Worm (Caenorhabditis elegans) whole organism, L4 larva: ENCODE results near the gene F22E5.8.
A peak's percentile ranks its signal among the peaks of the same experiment; 100 is the strongest.
"Not testable (repeated sequence)": the region's sequence is repeated elsewhere in the genome, so short reads cannot be mapped to it uniquely, and the experiment has no call there.

ENCODE experiments used
- F44E2.7 ChIP-seq: fragments of 200-800 bp; sonication (Bioruptor generic); IDR thresholded peaks from 2 replicates; pipeline ENCODE4 v2.1.2; 2022; ENCODE audit warnings: missing genetic modification characterization, missing compliant biosample characterization
- F49E8.2 ChIP-seq: sonication (generic microtip); optimal IDR thresholded peaks from 2 replicates; lab custom pipeline; 2016; ENCODE audit warnings: missing compliant biosample characterization, mild to moderate bottlenecking, missing genetic modification characterization, borderline replicate concordance
- aha-1 ChIP-seq: fragments of 150-350 bp; peaks from one replicate; lab custom pipeline; 2014; ENCODE audit warnings: missing biosample characterization, missing genetic modification characterization
- aly-2 ChIP-seq: sonication (generic microtip); optimal IDR thresholded peaks from 2 replicates; lab custom pipeline; 2018; ENCODE audit warnings: missing biosample characterization, missing genetic modification characterization
- ama-1 ChIP-seq: fragments of 150-350 bp; optimal IDR thresholded peaks from 2 replicates; lab custom pipeline; 2014; ENCODE audit warnings: inconsistent platforms, mixed read lengths
- arid-1 ChIP-seq: fragments of 200-800 bp; sonication (Bioruptor generic); conservative IDR thresholded peaks from 2 replicates; pipeline ENCODE4 v1.3.6; 2022; ENCODE audit warnings: missing genetic modification reagents, missing genetic modification characterization, missing compliant biosample characterization
- ceh-20 ChIP-seq: fragments of 200-800 bp; sonication (Bioruptor generic); IDR thresholded peaks from 2 replicates; pipeline ENCODE4 v1.3.6; 2022; ENCODE audit warnings: missing genetic modification reagents, missing genetic modification characterization, missing compliant biosample characterization
- ces-1 ChIP-seq: fragments of 150-350 bp; sonication (generic microtip); optimal IDR thresholded peaks from 4 replicates; lab custom pipeline; 2014; ENCODE audit warnings: missing biosample characterization, missing genetic modification reagents, missing genetic modification characterization
- cey-2 ChIP-seq: sonication (generic microtip); optimal IDR thresholded peaks from 3 replicates; lab custom pipeline; 2017; ENCODE audit warnings: missing genetic modification characterization, mild to moderate bottlenecking, missing compliant biosample characterization, antibody characterized with exemption, borderline replicate concordance; ENCODE audit not compliant: insufficient read depth
- ctbp-1 ChIP-seq: fragments of 200-800 bp; sonication (Bioruptor generic); IDR thresholded peaks from 2 replicates; pipeline ENCODE4 v1.3.6; 2022; ENCODE audit warnings: missing genetic modification reagents, missing genetic modification characterization, missing compliant biosample characterization
- daf-19 ChIP-seq: fragments of 200-800 bp; sonication (Bioruptor generic); conservative IDR thresholded peaks from 2 replicates; pipeline ENCODE4 v1.3.6; 2022; ENCODE audit warnings: missing genetic modification characterization, missing compliant biosample characterization
- daf-8 ChIP-seq: fragments of 200-800 bp; sonication (Bioruptor generic); IDR thresholded peaks from 2 replicates; pipeline ENCODE4 v1.3.6; 2022; ENCODE audit warnings: missing genetic modification characterization, missing compliant biosample characterization
- dmd-8 ChIP-seq: fragments of 200-800 bp; sonication (Bioruptor generic); IDR thresholded peaks from 2 replicates; pipeline ENCODE4 v1.3.6; 2022; ENCODE audit warnings: missing genetic modification characterization, missing compliant biosample characterization
- dmd-9 ChIP-seq: fragments of 200-800 bp; sonication (Bioruptor generic); IDR thresholded peaks from 2 replicates; pipeline ENCODE4 v1.3.6; 2022; ENCODE audit warnings: missing genetic modification reagents, missing genetic modification characterization, missing compliant biosample characterization
- fkh-10 ChIP-seq: fragments of 150-350 bp; optimal IDR thresholded peaks from 2 replicates; lab custom pipeline; 2014; ENCODE audit warnings: missing biosample characterization, missing genetic modification reagents, missing genetic modification characterization
- hif-1 ChIP-seq, 2 experiments: sonication (generic microtip); optimal IDR thresholded peaks; 2 replicates each; lab custom pipeline; 2016 to 2017; ENCODE audit warnings: missing compliant biosample characterization in 2 of 2, missing genetic modification characterization in 2 of 2, missing genetic modification reagents in 2 of 2, missing genotype in 2 of 2, mild to moderate bottlenecking in 1 of 2
- hlh-11 ChIP-seq: fragments of 200-800 bp; sonication (Bioruptor generic); optimal IDR thresholded peaks from 2 replicates; lab custom pipeline; 2018; ENCODE audit warnings: mild to moderate bottlenecking, missing genetic modification characterization, missing compliant biosample characterization
- lim-7 ChIP-seq: fragments of 200-800 bp; sonication (Bioruptor generic); IDR thresholded peaks from 2 replicates; pipeline ENCODE4 v1.3.6; 2022; ENCODE audit warnings: missing genetic modification characterization, missing compliant biosample characterization
- lin-1 ChIP-seq: fragments of 200-800 bp; sonication (Bioruptor generic); IDR thresholded peaks from 2 replicates; pipeline ENCODE4 v1.3.6; 2022; ENCODE audit warnings: missing genetic modification reagents, missing genetic modification characterization, missing compliant biosample characterization
- lin-15B ChIP-seq: fragments of 150-350 bp; sonication (generic microtip); optimal IDR thresholded peaks from 3 replicates; lab custom pipeline; 2014; ENCODE audit warnings: missing biosample characterization, missing genetic modification characterization
- lin-29 ChIP-seq: fragments of 200-800 bp; sonication (Bioruptor generic); IDR thresholded peaks from 2 replicates; pipeline ENCODE4 v1.3.6; 2022; ENCODE audit warnings: missing genetic modification reagents, missing genetic modification characterization, missing compliant biosample characterization
- lir-3 ChIP-seq: sonication (generic microtip); optimal IDR thresholded peaks from 2 replicates; lab custom pipeline; 2016; ENCODE audit warnings: mild to moderate bottlenecking, missing genetic modification characterization, missing compliant biosample characterization
- madf-9 ChIP-seq: fragments of 200-800 bp; sonication (Bioruptor generic); conservative IDR thresholded peaks from 2 replicates; pipeline ENCODE4 v1.3.6; 2022; ENCODE audit warnings: missing genetic modification reagents, missing genetic modification characterization, missing compliant biosample characterization
- mxl-2 ChIP-seq: fragments of 200-800 bp; sonication (Bioruptor generic); conservative IDR thresholded peaks from 2 replicates; pipeline ENCODE4 v1.3.6; 2022; ENCODE audit warnings: missing genetic modification reagents, missing genetic modification characterization, missing compliant biosample characterization
- nhr-10 ChIP-seq: fragments of 150-350 bp; optimal IDR thresholded peaks from 2 replicates; lab custom pipeline; 2014; ENCODE audit warnings: missing biosample characterization, missing genetic modification characterization
- nhr-102 ChIP-seq: sonication (generic microtip); optimal IDR thresholded peaks from 2 replicates; lab custom pipeline; 2016; ENCODE audit warnings: mild to moderate bottlenecking, missing genetic modification characterization, moderate library complexity, missing compliant biosample characterization
- nhr-111 ChIP-seq: fragments of 200-800 bp; sonication (Bioruptor generic); optimal IDR thresholded peaks from 2 replicates; lab custom pipeline; 2018; ENCODE audit warnings: mild to moderate bottlenecking, missing genetic modification characterization, missing compliant biosample characterization
- nhr-25 ChIP-seq: sonication (generic microtip); optimal IDR thresholded peaks from 2 replicates; lab custom pipeline; 2017; ENCODE audit warnings: missing genetic modification characterization, mild to moderate bottlenecking, missing compliant biosample characterization, antibody characterized with exemption, moderate library complexity, borderline replicate concordance; ENCODE audit not compliant: insufficient read depth
- nhr-6 ChIP-seq: fragments of 150-350 bp; optimal IDR thresholded peaks from 2 replicates; lab custom pipeline; 2014; ENCODE audit warnings: missing biosample characterization, missing genetic modification characterization
- nhr-77 ChIP-seq: fragments of 150-350 bp; optimal IDR thresholded peaks from 2 replicates; lab custom pipeline; 2014; ENCODE audit warnings: missing biosample characterization, missing genetic modification characterization
- php-3 ChIP-seq: fragments of 200-800 bp; sonication (Bioruptor generic); IDR thresholded peaks from 2 replicates; pipeline ENCODE4 v1.3.6; 2022; ENCODE audit warnings: missing genetic modification reagents, missing genetic modification characterization, missing compliant biosample characterization
- pqm-1 ChIP-seq: sonication (generic microtip); optimal IDR thresholded peaks from 2 replicates; lab custom pipeline; 2017; ENCODE audit warnings: missing biosample characterization, missing genetic modification characterization
- sdz-12 ChIP-seq: fragments of 200-800 bp; sonication (Bioruptor generic); optimal IDR thresholded peaks from 2 replicates; lab custom pipeline; 2018; ENCODE audit warnings: mild to moderate bottlenecking, missing genetic modification characterization, missing compliant biosample characterization
- snpc-4 ChIP-seq: fragments of 150-350 bp; optimal IDR thresholded peaks from 2 replicates; lab custom pipeline; 2014; ENCODE audit warnings: missing biosample characterization, missing genetic modification characterization
- unc-62 ChIP-seq, 3 experiments: fragments of 150-350 bp in 1 of 3; sonication (generic microtip); optimal IDR thresholded peaks in 2 of 3; peaks in 1 of 3; 1 replicate in 1 of 3; 2 replicates in 2 of 3; lab custom pipeline; 2014 to 2017; ENCODE audit warnings: missing biosample characterization in 3 of 3, missing genetic modification characterization in 3 of 3, missing genetic modification reagents in 3 of 3, missing genotype in 1 of 3
- vab-7 ChIP-seq: fragments of 200-800 bp; sonication (Bioruptor generic); IDR thresholded peaks from 2 replicates; pipeline ENCODE4 v1.3.6; 2022; ENCODE audit warnings: missing genetic modification reagents, missing genetic modification characterization, missing compliant biosample characterization
- zfp-2 ChIP-seq: sonication (generic microtip); optimal IDR thresholded peaks from 2 replicates; lab custom pipeline; 2016; ENCODE audit warnings: mild to moderate bottlenecking, missing genetic modification characterization, missing compliant biosample characterization
- zfp-3 ChIP-seq: fragments of 200-800 bp; sonication (Bioruptor generic); conservative IDR thresholded peaks from 2 replicates; pipeline ENCODE4 v1.3.6; 2022; ENCODE audit warnings: missing genetic modification reagents, missing genetic modification characterization, missing compliant biosample characterization
- zip-11 ChIP-seq: fragments of 200-800 bp; sonication (Bioruptor generic); IDR thresholded peaks from 2 replicates; pipeline ENCODE4 v1.3.6; 2022; ENCODE audit warnings: missing genetic modification characterization, missing compliant biosample characterization

Gene F22E5.8

ce11 chrII:2611009-2611408, 28.8 kb upstream of the F22E5.8 start:
- TF ChIP-seq dmd-9 (GFP tag; lab: Robert Waterston, UW) (no peak), lim-7 (GFP tag; lab: Robert Waterston, UW) (no peak), daf-19 (GFP tag; lab: Robert Waterston, UW) (no peak), mxl-2 (GFP tag; lab: Robert Waterston, UW) (no peak), php-3 (GFP tag; lab: Robert Waterston, UW) (no peak), hif-1 (tag; optimal IDR thresholded peaks at IDR 0.05; lab: Kevin White, UChicago) (no peak), F49E8.2 (tag; lab: Kevin White, UChicago) (no peak), sdz-12 (GFP tag; lab: Kevin White, UChicago) (no peak), F44E2.7 (no peak), arid-1 (GFP tag; lab: Robert Waterston, UW) (no peak), aly-2 (tag; lab: Kevin White, UChicago) (no peak), nhr-111 (no peak), cey-2 (tag; lab: Kevin White, UChicago) (no peak), zip-11 (GFP tag; lab: Robert Waterston, UW) (no peak), nhr-25 (tag; lab: Kevin White, UChicago) (no peak), zfp-3 (GFP tag; lab: Robert Waterston, UW) (no peak), ama-1 (lab: Kevin White, UChicago) (no peak), daf-8 (GFP tag; lab: Robert Waterston, UW) (no peak)

- not testable (repeated sequence) for TF ChIP-seq madf-9 (GFP tag; lab: Robert Waterston, UW); nhr-25 (tag; lab: Kevin White, UChicago); nhr-10
Measured at ce11 chrII:2612278-2612677, 27.6 kb upstream of the F22E5.8 start, which contains the start of gene D2062.13. D2062.13 (plus strand) TSS chrII:2612578.

- not testable (repeated sequence) for TF ChIP-seq aly-2 (tag; lab: Kevin White, UChicago); fkh-10 (GFP tag; lab: Kevin White, UChicago); pqm-1 (tag; lab: Kevin White, UChicago)
Measured at ce11 chrII:2616634-2617033, 23.2 kb upstream of the F22E5.8 start, which contains the start of gene msrp-5. msrp-5 (plus strand) TSS chrII:2616934.

ce11 chrII:2619148-2619547, 20.7 kb upstream of the F22E5.8 start, which contains the start of gene msrp-6:
msrp-6 (plus strand) TSS chrII:2619448.
- TF ChIP-seq aha-1 (tag; lab: Kevin White, UChicago): peak; percentile 25
- TF ChIP-seq unc-62 (GFP tag; optimal IDR thresholded peaks at IDR 0.05 in 1 of 2; lab: Kevin White, UChicago): peak in 1 of 2 experiments; percentile 28
- not testable (repeated sequence) for TF ChIP-seq unc-62 (tag; optimal IDR thresholded peaks at IDR 0.05; lab: Kevin White, UChicago)

- TF ChIP-seq hlh-11 (tag; lab: Kevin White, UChicago) (no peak), F49E8.2 (tag; lab: Kevin White, UChicago) (no peak), lir-3 (tag; lab: Kevin White, UChicago) (no peak), dmd-9 (GFP tag; lab: Robert Waterston, UW) (no peak), vab-7 (GFP tag; lab: Robert Waterston, UW) (no peak), zfp-2 (no peak), lin-1 (GFP tag; lab: Robert Waterston, UW) (no peak), dmd-8 (no peak), mxl-2 (GFP tag; lab: Robert Waterston, UW) (no peak), snpc-4 (no peak), nhr-77 (no peak), ceh-20 (GFP tag; lab: Robert Waterston, UW) (no peak), ces-1 (GFP tag; lab: Kevin White, UChicago) (no peak), lin-29 (GFP tag; lab: Robert Waterston, UW) (no peak), cey-2 (tag; lab: Kevin White, UChicago) (no peak), nhr-6 (tag; lab: Kevin White, UChicago) (no peak), zfp-3 (GFP tag; lab: Robert Waterston, UW) (no peak), ctbp-1 (GFP tag; lab: Robert Waterston, UW) (no peak), nhr-102 (no peak), lin-15B (tag; lab: Kevin White, UChicago) (no peak)
Measured at ce11 chrII:2622480-2622879, 17.4 kb upstream of the F22E5.8 start, which contains the start of gene D2062.5. D2062.5 (plus strand) TSS chrII:2622780.
